Worm (Caenorhabditis elegans): ENCODE measurements around the gene xpo-1.

Gene xpo-1

ce11 chrV:7777098-7777497 lies 27.8 kb upstream of the xpo-1 start, which contains the start of gene C26F1.3:
TSS of gene C26F1.3 (plus strand) at chrV:7777300.
- no peak for TF ChIP-seq ZK546.5 (tag; optimal IDR thresholded peaks at IDR 0.05)
- no peak for TF ChIP-seq nhr-25 (tag; optimal IDR thresholded peaks at IDR 0.05)
- no peak for TF ChIP-seq ceh-82 (tag; optimal IDR thresholded peaks at IDR 0.05)
- TF ChIP-seq hmg-11 (tag; optimal IDR thresholded peaks at IDR 0.05), result no peak
- no peak for TF ChIP-seq nhr-77 (tag; optimal IDR thresholded peaks at IDR 0.05)
- no peak for TF ChIP-seq fos-1 (tag; optimal IDR thresholded peaks at IDR 0.05)
- TF ChIP-seq ceh-9 (tag; optimal IDR thresholded peaks at IDR 0.05), result no peak
- no peak for TF ChIP-seq lin-39 (tag; optimal IDR thresholded peaks at IDR 0.05)

DNA sequence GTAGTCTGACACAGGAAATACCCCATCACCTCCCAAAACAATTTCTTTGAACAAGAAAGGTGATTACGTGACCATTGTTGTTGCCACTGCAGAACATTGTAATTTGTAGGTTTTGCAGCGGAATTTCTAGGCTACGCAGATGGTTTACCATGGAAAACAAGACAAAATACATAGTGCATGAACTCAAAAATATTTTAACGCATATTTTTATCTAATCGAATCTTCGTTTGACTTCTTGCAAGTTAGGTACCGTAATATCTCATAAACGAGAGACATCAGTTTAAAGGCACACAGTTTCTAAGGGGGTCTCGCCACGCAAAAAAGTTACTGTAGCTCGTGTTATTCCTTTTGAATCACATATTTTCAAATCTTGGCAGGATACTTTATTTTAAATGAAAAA lies 25.9 kb upstream of the xpo-1 start:
- TF ChIP-seq pha-4 (tag; optimal IDR thresholded peaks at IDR 0.05) (no peak), lin-39 (tag; optimal IDR thresholded peaks at IDR 0.05) (no peak), egl-27 (tag; optimal IDR thresholded peaks at IDR 0.05) (no peak), aly-2 (tag; optimal IDR thresholded peaks at IDR 0.05) (no peak), nhr-43 (tag; optimal IDR thresholded peaks at IDR 0.05; ENCODE audit: poor library complexity, severe bottlenecking) (no peak)

- no peak for TF ChIP-seq unc-62 (GFP tag; optimal IDR thresholded peaks at IDR 0.05)
- TF ChIP-seq fos-1 (tag; optimal IDR thresholded peaks at IDR 0.05), result no peak
- TF ChIP-seq mdl-1 (tag; optimal IDR thresholded peaks at IDR 0.05), result no peak
- no peak for TF ChIP-seq tbx-2 (tag; optimal IDR thresholded peaks at IDR 0.05)
- no peak for TF ChIP-seq nhr-77 (tag; optimal IDR thresholded peaks at IDR 0.05)
- TF ChIP-seq pqm-1 (tag; optimal IDR thresholded peaks at IDR 0.05), result no peak
- TF ChIP-seq elt-1 (tag; optimal IDR thresholded peaks at IDR 0.05), result no peak
- TF ChIP-seq nhr-11 (tag; optimal IDR thresholded peaks at IDR 0.05), result no peak
- TF ChIP-seq ZK546.5 (tag; optimal IDR thresholded peaks at IDR 0.05), result no peak
- TF ChIP-seq unc-39 (tag; optimal IDR thresholded peaks at IDR 0.05), result no peak
- TF ChIP-seq hmg-11 (tag; optimal IDR thresholded peaks at IDR 0.05), result no peak
- TF ChIP-seq fkh-10 (GFP tag; optimal IDR thresholded peaks at IDR 0.05), result no peak
- no peak for TF ChIP-seq lin-15B (tag; optimal IDR thresholded peaks at IDR 0.05)
Observed at ce11 chrV:7781511-7781910, 23.4 kb upstream of the xpo-1 start, which contains the start of gene cyp-32A1. TSS of gene cyp-32A1 (plus strand) at chrV:7781811.

- TF ChIP-seq fos-1 (tag; optimal IDR thresholded peaks at IDR 0.05) (no peak), zag-1 (tag; optimal IDR thresholded peaks at IDR 0.05) (no peak), eor-1 (tag; optimal IDR thresholded peaks at IDR 0.05) (no peak), tbx-2 (tag; optimal IDR thresholded peaks at IDR 0.05) (no peak), nhr-67 (tag; optimal IDR thresholded peaks at IDR 0.05) (no peak), nhr-77 (tag; optimal IDR thresholded peaks at IDR 0.05) (no peak), R02D3.7 (tag; optimal IDR thresholded peaks at IDR 0.05) (no peak), elt-3 (tag; optimal IDR thresholded peaks at IDR 0.05) (no peak), ceh-82 (tag; optimal IDR thresholded peaks at IDR 0.05) (no peak)
Observed at ce11 chrV:7785117-7785516, 19.7 kb upstream of the xpo-1 start, which contains the start of gene C26F1.1. TSS of gene C26F1.1 (plus strand) at chrV:7785417.

- no peak for TF ChIP-seq lsy-12 (tag; optimal IDR thresholded peaks at IDR 0.05)
- no peak for TF ChIP-seq mml-1 (tag; optimal IDR thresholded peaks at IDR 0.05)
Observed at ce11 chrV:7785885-7786284, 19.0 kb upstream of the xpo-1 start.

ce11 chrV:7786639-7787038 lies 18.2 kb upstream of the xpo-1 start:
- TF ChIP-seq pqm-1 (tag; optimal IDR thresholded peaks at IDR 0.05) (peak; percentile 77), mdl-1 (tag; optimal IDR thresholded peaks at IDR 0.05) (no peak), egl-27 (tag; optimal IDR thresholded peaks at IDR 0.05) (no peak), elt-2 (tag; optimal IDR thresholded peaks at IDR 0.05) (peak; percentile 94), lsy-12 (tag; optimal IDR thresholded peaks at IDR 0.05) (no peak), tbx-2 (tag; optimal IDR thresholded peaks at IDR 0.05) (no peak)

DNA sequence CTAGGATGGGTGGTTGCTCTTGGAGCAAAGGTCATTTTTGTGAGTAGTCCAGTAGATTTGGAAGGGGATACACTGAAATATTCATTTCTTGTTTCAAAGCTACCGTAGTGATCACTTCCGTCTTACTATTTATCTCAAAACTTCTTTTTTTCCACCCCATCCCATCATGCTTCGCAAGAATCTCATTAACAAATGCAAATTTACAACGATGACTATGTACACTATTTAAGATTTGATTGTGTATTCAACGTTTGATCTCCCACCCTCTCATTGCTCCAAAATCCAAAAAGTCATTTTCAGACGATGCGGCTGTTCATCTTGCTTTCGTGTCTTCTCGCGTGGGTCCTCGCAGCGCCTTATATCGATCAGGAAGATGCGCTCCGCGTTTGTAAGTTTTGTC lies 11.8 kb upstream of the xpo-1 start, which contains the start of gene flp-21:
Gene flp-21, plus strand, starts transcription at position 301 of the 400 bp plus-strand sequence.
- TF ChIP-seq elt-2 (tag; optimal IDR thresholded peaks at IDR 0.05), result no peak
- no peak for TF ChIP-seq nhr-237 (tag; optimal IDR thresholded peaks at IDR 0.05)
- TF ChIP-seq fkh-2 (tag; optimal IDR thresholded peaks at IDR 0.05), result no peak
- no peak for TF ChIP-seq skn-1 (tag; optimal IDR thresholded peaks at IDR 0.05)
- no peak for TF ChIP-seq nhr-43 (tag; optimal IDR thresholded peaks at IDR 0.05; ENCODE audit: poor library complexity, severe bottlenecking)
- no peak for TF ChIP-seq ztf-4 (tag; optimal IDR thresholded peaks at IDR 0.05)
- TF ChIP-seq nhr-76 (tag; optimal IDR thresholded peaks at IDR 0.05), result no peak
- no peak for TF ChIP-seq mml-1 (tag; optimal IDR thresholded peaks at IDR 0.05)
- no peak for TF ChIP-seq nhr-25 (tag; optimal IDR thresholded peaks at IDR 0.05)
- TF ChIP-seq nhr-12 (tag; optimal IDR thresholded peaks at IDR 0.05), result no peak
- no peak for TF ChIP-seq nhr-77 (tag; optimal IDR thresholded peaks at IDR 0.05)
- no peak for TF ChIP-seq nfya-1 (tag; optimal IDR thresholded peaks at IDR 0.05; ENCODE audit: insufficient read depth)
- no peak for TF ChIP-seq eor-1 (tag; optimal IDR thresholded peaks at IDR 0.05)
- no peak for TF ChIP-seq ceh-16 (tag; optimal IDR thresholded peaks at IDR 0.05)
- no peak for TF ChIP-seq unc-39 (tag; optimal IDR thresholded peaks at IDR 0.05)
- TF ChIP-seq aly-2 (tag; optimal IDR thresholded peaks at IDR 0.05), result no peak

Data from whole organism, L3 larva.